Worm (Caenorhabditis elegans) whole organism, L4 larva: ENCODE results near the gene R03E9.2.

ENCODE experiments used
- D1046.2 ChIP-seq: fragments of 200-800 bp; sonication (Bioruptor generic); IDR thresholded peaks from 2 replicates; pipeline ENCODE4 v1.3.6; 2022; ENCODE audit warnings: missing genetic modification characterization, missing compliant biosample characterization
- R02D3.7 ChIP-seq: fragments of 150-350 bp; sonication (generic microtip); optimal IDR thresholded peaks from 3 replicates; lab custom pipeline; 2014; ENCODE audit warnings: missing biosample characterization, missing genetic modification characterization
- T26A8.4 ChIP-seq: fragments of 200-800 bp; sonication (Bioruptor generic); IDR thresholded peaks from 2 replicates; pipeline ENCODE4 v1.3.6; 2022; ENCODE audit warnings: missing genetic modification characterization, missing compliant biosample characterization
- ZK546.5 ChIP-seq, 2 experiments: sonication (generic microtip); optimal IDR thresholded peaks; 2 replicates each; lab custom pipeline; 2017; ENCODE audit warnings: missing biosample characterization in 2 of 2, missing genetic modification characterization in 2 of 2
- aly-2 ChIP-seq: sonication (generic microtip); optimal IDR thresholded peaks from 2 replicates; lab custom pipeline; 2018; ENCODE audit warnings: missing biosample characterization, missing genetic modification characterization
- ama-1 ChIP-seq: fragments of 150-350 bp; optimal IDR thresholded peaks from 2 replicates; lab custom pipeline; 2014; ENCODE audit warnings: inconsistent platforms, mixed read lengths
- ceh-20 ChIP-seq: fragments of 200-800 bp; sonication (Bioruptor generic); IDR thresholded peaks from 2 replicates; pipeline ENCODE4 v1.3.6; 2022; ENCODE audit warnings: missing genetic modification reagents, missing genetic modification characterization, missing compliant biosample characterization
- ceh-32 ChIP-seq: sonication (generic microtip); optimal IDR thresholded peaks from 2 replicates; lab custom pipeline; 2016; ENCODE audit warnings: mild to moderate bottlenecking, missing genetic modification characterization, missing compliant biosample characterization; ENCODE audit not compliant: poor library complexity
- ceh-62 ChIP-seq: sonication (generic microtip); optimal IDR thresholded peaks from 2 replicates; lab custom pipeline; 2017; ENCODE audit warnings: missing biosample characterization, missing genetic modification characterization
- daf-12 ChIP-seq: fragments of 150-350 bp; optimal IDR thresholded peaks from 2 replicates; lab custom pipeline; 2014; ENCODE audit warnings: missing biosample characterization, missing genetic modification reagents, missing genetic modification characterization
- daf-16 ChIP-seq, 3 experiments: sonication (generic microtip); optimal IDR thresholded peaks; 2 replicates each; lab custom pipeline; 2016 to 2017; ENCODE audit warnings: missing genetic modification characterization in 3 of 3, missing genetic modification reagents in 3 of 3, mild to moderate bottlenecking in 2 of 3, missing compliant biosample characterization in 2 of 3, missing biosample characterization in 1 of 3, moderate library complexity in 1 of 3
- daf-19 ChIP-seq: fragments of 200-800 bp; sonication (Bioruptor generic); conservative IDR thresholded peaks from 2 replicates; pipeline ENCODE4 v1.3.6; 2022; ENCODE audit warnings: missing genetic modification characterization, missing compliant biosample characterization
- dmd-6 ChIP-seq: fragments of 200-800 bp; sonication (Bioruptor generic); IDR thresholded peaks from 2 replicates; pipeline ENCODE4 v1.3.6; 2022; ENCODE audit warnings: missing genetic modification reagents, missing genetic modification characterization, missing compliant biosample characterization
- dpl-1 ChIP-seq: fragments of 150-350 bp; optimal IDR thresholded peaks from 2 replicates; lab custom pipeline; 2014; ENCODE audit warnings: missing biosample characterization, missing genetic modification reagents, missing genetic modification characterization
- duxl-1 ChIP-seq: sonication (generic microtip); optimal IDR thresholded peaks from 2 replicates; lab custom pipeline; 2016; ENCODE audit warnings: mild to moderate bottlenecking, missing genetic modification characterization, moderate library complexity, missing compliant biosample characterization; ENCODE audit not compliant: poor library complexity
- dve-1 ChIP-seq: sonication (generic microtip); optimal IDR thresholded peaks from 2 replicates; lab custom pipeline; 2017; ENCODE audit warnings: antibody characterized with exemption, mild to moderate bottlenecking, missing genetic modification characterization, missing compliant biosample characterization; ENCODE audit not compliant: insufficient read depth
- fkh-10 ChIP-seq: fragments of 150-350 bp; optimal IDR thresholded peaks from 2 replicates; lab custom pipeline; 2014; ENCODE audit warnings: missing biosample characterization, missing genetic modification reagents, missing genetic modification characterization
- hif-1 ChIP-seq, 2 experiments: sonication (generic microtip); optimal IDR thresholded peaks; 2 replicates each; lab custom pipeline; 2016 to 2017; ENCODE audit warnings: missing compliant biosample characterization in 2 of 2, missing genetic modification characterization in 2 of 2, missing genetic modification reagents in 2 of 2, missing genotype in 2 of 2, mild to moderate bottlenecking in 1 of 2
- hlh-11 ChIP-seq: fragments of 200-800 bp; sonication (Bioruptor generic); optimal IDR thresholded peaks from 2 replicates; lab custom pipeline; 2018; ENCODE audit warnings: mild to moderate bottlenecking, missing genetic modification characterization, missing compliant biosample characterization
- hlh-30 ChIP-seq: sonication (generic microtip); optimal IDR thresholded peaks from 2 replicates; lab custom pipeline; 2017; ENCODE audit warnings: antibody characterized with exemption, mild to moderate bottlenecking, missing genetic modification characterization, missing compliant biosample characterization; ENCODE audit not compliant: insufficient read depth
- hmg-1.1 ChIP-seq: fragments of 200-800 bp; sonication (Bioruptor generic); IDR thresholded peaks from 2 replicates; pipeline ENCODE4 v1.3.6; 2022; ENCODE audit warnings: missing genetic modification reagents, missing genetic modification characterization, missing compliant biosample characterization
- lin-1 ChIP-seq: fragments of 200-800 bp; sonication (Bioruptor generic); IDR thresholded peaks from 2 replicates; pipeline ENCODE4 v1.3.6; 2022; ENCODE audit warnings: missing genetic modification reagents, missing genetic modification characterization, missing compliant biosample characterization
- lin-29 ChIP-seq: fragments of 200-800 bp; sonication (Bioruptor generic); IDR thresholded peaks from 2 replicates; pipeline ENCODE4 v1.3.6; 2022; ENCODE audit warnings: missing genetic modification reagents, missing genetic modification characterization, missing compliant biosample characterization
- madf-9 ChIP-seq: fragments of 200-800 bp; sonication (Bioruptor generic); conservative IDR thresholded peaks from 2 replicates; pipeline ENCODE4 v1.3.6; 2022; ENCODE audit warnings: missing genetic modification reagents, missing genetic modification characterization, missing compliant biosample characterization
- mdt-29 ChIP-seq: fragments of 200-800 bp; sonication (Bioruptor generic); IDR thresholded peaks from 2 replicates; pipeline ENCODE4 v1.3.6; 2022; ENCODE audit warnings: missing genetic modification reagents, missing genetic modification characterization, missing compliant biosample characterization
- mep-1 ChIP-seq: fragments of 150-350 bp; sonication (generic microtip); optimal IDR thresholded peaks from 3 replicates; lab custom pipeline; 2014; ENCODE audit warnings: missing biosample characterization, missing genetic modification characterization
- mxl-2 ChIP-seq: fragments of 200-800 bp; sonication (Bioruptor generic); conservative IDR thresholded peaks from 2 replicates; pipeline ENCODE4 v1.3.6; 2022; ENCODE audit warnings: missing genetic modification reagents, missing genetic modification characterization, missing compliant biosample characterization
- nhr-102 ChIP-seq: sonication (generic microtip); optimal IDR thresholded peaks from 2 replicates; lab custom pipeline; 2016; ENCODE audit warnings: mild to moderate bottlenecking, missing genetic modification characterization, moderate library complexity, missing compliant biosample characterization
- nhr-11 ChIP-seq: fragments of 150-350 bp; optimal IDR thresholded peaks from 2 replicates; lab custom pipeline; 2014; ENCODE audit warnings: missing biosample characterization, missing genetic modification characterization
- nhr-28 ChIP-seq: fragments of 150-350 bp; optimal IDR thresholded peaks from 2 replicates; lab custom pipeline; 2014; ENCODE audit warnings: missing biosample characterization, missing genetic modification characterization
- nhr-42 ChIP-seq: fragments of 200-800 bp; sonication (Bioruptor generic); IDR thresholded peaks from 2 replicates; pipeline ENCODE4 v1.3.6; 2022; ENCODE audit warnings: missing genetic modification characterization, missing compliant biosample characterization
- nhr-6 ChIP-seq: fragments of 150-350 bp; optimal IDR thresholded peaks from 2 replicates; lab custom pipeline; 2014; ENCODE audit warnings: missing biosample characterization, missing genetic modification characterization
- nhr-76 ChIP-seq: fragments of 150-350 bp; optimal IDR thresholded peaks from 2 replicates; lab custom pipeline; 2014; ENCODE audit warnings: missing biosample characterization, missing genetic modification characterization
- nhr-77 ChIP-seq: fragments of 150-350 bp; optimal IDR thresholded peaks from 2 replicates; lab custom pipeline; 2014; ENCODE audit warnings: missing biosample characterization, missing genetic modification characterization
- php-3 ChIP-seq: fragments of 200-800 bp; sonication (Bioruptor generic); IDR thresholded peaks from 2 replicates; pipeline ENCODE4 v1.3.6; 2022; ENCODE audit warnings: missing genetic modification reagents, missing genetic modification characterization, missing compliant biosample characterization
- rbr-2 ChIP-seq: sonication (generic microtip); optimal IDR thresholded peaks from 2 replicates; lab custom pipeline; 2016; ENCODE audit warnings: missing genotype, missing genetic modification characterization, missing compliant biosample characterization
- saeg-2 ChIP-seq: fragments of 200-800 bp; sonication (Bioruptor generic); IDR thresholded peaks from 2 replicates; pipeline ENCODE4 v1.3.6; 2022; ENCODE audit warnings: missing genetic modification reagents, missing genetic modification characterization, missing compliant biosample characterization
- sdz-12 ChIP-seq: fragments of 200-800 bp; sonication (Bioruptor generic); optimal IDR thresholded peaks from 2 replicates; lab custom pipeline; 2018; ENCODE audit warnings: mild to moderate bottlenecking, missing genetic modification characterization, missing compliant biosample characterization
- set-16 ChIP-seq: fragments of 200-800 bp; sonication (Bioruptor generic); IDR thresholded peaks from 2 replicates; pipeline ENCODE4 v1.3.6; 2022; ENCODE audit warnings: missing genetic modification reagents, missing genetic modification characterization, missing compliant biosample characterization
- tra-1 ChIP-seq: fragments of 200-800 bp; sonication (Bioruptor generic); IDR thresholded peaks from 2 replicates; pipeline ENCODE4 v1.3.6; 2022; ENCODE audit warnings: missing genetic modification reagents, missing genetic modification characterization, missing compliant biosample characterization
- unc-62 ChIP-seq, 3 experiments: fragments of 150-350 bp in 1 of 3; sonication (generic microtip); optimal IDR thresholded peaks in 2 of 3; peaks in 1 of 3; 1 replicate in 1 of 3; 2 replicates in 2 of 3; lab custom pipeline; 2014 to 2017; ENCODE audit warnings: missing biosample characterization in 3 of 3, missing genetic modification characterization in 3 of 3, missing genetic modification reagents in 3 of 3, missing genotype in 1 of 3
- zfp-3 ChIP-seq: fragments of 200-800 bp; sonication (Bioruptor generic); conservative IDR thresholded peaks from 2 replicates; pipeline ENCODE4 v1.3.6; 2022; ENCODE audit warnings: missing genetic modification reagents, missing genetic modification characterization, missing compliant biosample characterization
- ztf-11 ChIP-seq: fragments of 150-350 bp; optimal IDR thresholded peaks from 2 replicates; lab custom pipeline; 2014; ENCODE audit warnings: missing biosample characterization, missing genetic modification characterization

Gene R03E9.2

ce11 chrX:6749124-6749822 lies 16.2 kb upstream of the R03E9.2 start (continued):
- TF ChIP-seq nhr-77: peak; percentile 3
- peak; percentile 93 for TF ChIP-seq mdt-29 (GFP tag; lab: Robert Waterston, UW)
- peak; percentile 88 for TF ChIP-seq hlh-30
- peak; percentile 99 for TF ChIP-seq hlh-11 (tag; lab: Kevin White, UChicago)
- TF ChIP-seq duxl-1 (tag; lab: Kevin White, UChicago): peak; percentile 21
- peak; percentile 62 for TF ChIP-seq nhr-6
- no peak for TF ChIP-seq R02D3.7
- peak; percentile 63 for TF ChIP-seq lin-29
- TF ChIP-seq madf-9 (GFP tag; lab: Robert Waterston, UW): peak; percentile 52; the same call in 1 of the 2 replicates
- peak; percentile 82 for TF ChIP-seq dve-1
- TF ChIP-seq hmg-1.1 (GFP tag; lab: Robert Waterston, UW): peak; percentile 28
- TF ChIP-seq nhr-11 (tag; lab: Kevin White, UChicago): peak; percentile 26
- TF ChIP-seq nhr-28 (tag; lab: Kevin White, UChicago): peak; percentile 92
- no peak for TF ChIP-seq ZK546.5 (tag; optimal IDR thresholded peaks at IDR 0.05; lab: Kevin White, UChicago)
- peak; percentile 89 for TF ChIP-seq mxl-2
- peak; percentile 84 for TF ChIP-seq php-3 (GFP tag; lab: Robert Waterston, UW)
- no peak for TF ChIP-seq ztf-11 (tag; lab: Kevin White, UChicago)
- peak; percentile 73 for TF ChIP-seq T26A8.4 (GFP tag; lab: Robert Waterston, UW)
- TF ChIP-seq dmd-6 (GFP tag; lab: Robert Waterston, UW): peak; percentile 96
- TF ChIP-seq zfp-3 (GFP tag; lab: Robert Waterston, UW): peak; percentile 78; the same call in 1 of the 2 replicates
- TF ChIP-seq dpl-1 (GFP tag; lab: Kevin White, UChicago): peak; percentile 8
- TF ChIP-seq tra-1 (GFP tag; lab: Robert Waterston, UW): peak; percentile 89
- TF ChIP-seq fkh-10 (GFP tag; lab: Kevin White, UChicago): no peak
- peak; percentile 49; the same call in 1 of the 2 replicates for TF ChIP-seq daf-19 (GFP tag; lab: Robert Waterston, UW)
- peak; percentile 93 for TF ChIP-seq nhr-102
- TF ChIP-seq mep-1 (tag; lab: Kevin White, UChicago): peak; percentile 62
- peak in 1 of 2 experiments; percentile 98 for TF ChIP-seq unc-62 (GFP tag; optimal IDR thresholded peaks at IDR 0.05 in 1 of 2; lab: Kevin White, UChicago)
- no peak for TF ChIP-seq unc-62 (tag; optimal IDR thresholded peaks at IDR 0.05; lab: Kevin White, UChicago)
- peak; percentile 84 for TF ChIP-seq ceh-20 (GFP tag; lab: Robert Waterston, UW)
- TF ChIP-seq ceh-32: no peak
- TF ChIP-seq nhr-42 (GFP tag; lab: Robert Waterston, UW): peak; percentile 66; the same call in 1 of the 2 replicates
- no peak for TF ChIP-seq ceh-62
- 0 out of 2 replicates have a peak, but pooled peaks have one; percentile 31 for TF ChIP-seq D1046.2
- TF ChIP-seq ama-1 (lab: Kevin White, UChicago): no peak
- TF ChIP-seq sdz-12 (GFP tag; lab: Kevin White, UChicago): peak; percentile 8
- TF ChIP-seq aly-2 (tag; lab: Kevin White, UChicago): no peak
- peak; percentile 80 for TF ChIP-seq lin-1 (GFP tag; lab: Robert Waterston, UW)
- TF ChIP-seq set-16 (GFP tag; lab: Robert Waterston, UW): peak; percentile 64
- TF ChIP-seq daf-16 (GFP tag; optimal IDR thresholded peaks at IDR 0.05; lab: Kevin White, UChicago): peak in 1 of 2 experiments; percentile 45
- TF ChIP-seq daf-16 (tag; optimal IDR thresholded peaks at IDR 0.05; lab: Kevin White, UChicago): peak; percentile 97
- no peak for TF ChIP-seq nhr-76 (tag; lab: Kevin White, UChicago)
- no peak for TF ChIP-seq daf-12 (tag; lab: Kevin White, UChicago)
- TF ChIP-seq saeg-2 (GFP tag; lab: Robert Waterston, UW): peak; percentile 82
- peak; percentile 43 for TF ChIP-seq rbr-2
- TF ChIP-seq hif-1 (tag; optimal IDR thresholded peaks at IDR 0.05; lab: Kevin White, UChicago): peak; percentile 79 to 95
